Fruit fly (Drosophila melanogaster) whole organism, wandering third instar larva: ENCODE data around the gene CG13075.
A peak's percentile ranks its signal among the peaks of the same experiment; 100 is the strongest.

Experiments
- Abd-B ChIP-seq: fragments of >200 bp; optimal IDR thresholded peaks from 2 replicates; lab custom pipeline; 2017; ENCODE audit warnings: missing biosample characterization, missing genetic modification characterization
- CG32264 ChIP-seq: fragments of 200-800 bp; sonication (Bioruptor generic); optimal IDR thresholded peaks from 2 replicates; lab custom pipeline; 2016; ENCODE audit warnings: missing biosample characterization, missing genetic modification characterization
- CG9705 ChIP-seq: fragments of 200-800 bp; sonication (Bioruptor generic); optimal IDR thresholded peaks from 2 replicates; lab custom pipeline; 2018; ENCODE audit warnings: missing biosample characterization, mild to moderate bottlenecking, missing genetic modification characterization
- CrebA ChIP-seq: fragments of 200-800 bp; sonication (Bioruptor generic); optimal IDR thresholded peaks from 2 replicates; lab custom pipeline; 2016; ENCODE audit warnings: missing biosample characterization, mild to moderate bottlenecking, missing genetic modification characterization, borderline replicate concordance
- Dfd ChIP-seq: fragments of >200 bp; optimal IDR thresholded peaks from 2 replicates; lab custom pipeline; 2017; ENCODE audit warnings: missing biosample characterization, missing genetic modification characterization
- Dif ChIP-seq: fragments of 200-275, 200-300 bp; sonication (Bioruptor generic); optimal IDR thresholded peaks from 2 replicates; lab custom pipeline; 2018; ENCODE audit warnings: missing biosample characterization, missing genetic modification characterization; ENCODE audit not compliant: partially characterized antibody
- GATAd ChIP-seq: sonication (Bioruptor generic); optimal IDR thresholded peaks from 2 replicates; lab custom pipeline; 2016; ENCODE audit warnings: missing biosample characterization, missing genetic modification characterization
- HLH106 ChIP-seq: fragments of 200-800 bp; optimal IDR thresholded peaks from 3 replicates; lab custom pipeline; 2019; ENCODE audit warnings: missing biosample characterization, mild to moderate bottlenecking, missing genetic modification characterization, moderate library complexity
- Hnf4 ChIP-seq: fragments of 200-800 bp; sonication (Bioruptor generic); optimal IDR thresholded peaks from 2 replicates; lab custom pipeline; 2016; ENCODE audit warnings: missing biosample characterization, mild to moderate bottlenecking, missing genetic modification characterization
- Hr78 ChIP-seq: fragments of >200 bp; optimal IDR thresholded peaks from 2 replicates; lab custom pipeline; 2017; ENCODE audit warnings: missing biosample characterization, missing genetic modification characterization
- Hr83 ChIP-seq: fragments of 200-300 bp; sonication (Bioruptor generic); optimal IDR thresholded peaks from 2 replicates; lab custom pipeline; 2016; ENCODE audit warnings: missing biosample characterization, mild to moderate bottlenecking, missing genetic modification characterization, moderate library complexity; ENCODE audit not compliant: poor library complexity, severe bottlenecking
- Jra ChIP-seq: sonication (Bioruptor generic); optimal IDR thresholded peaks from 2 replicates; lab custom pipeline; 2016; ENCODE audit warnings: missing biosample characterization, missing genetic modification characterization
- Mio ChIP-seq: sonication (Bioruptor generic); optimal IDR thresholded peaks from 2 replicates; lab custom pipeline; 2016; ENCODE audit warnings: missing biosample characterization, missing genetic modification characterization
- Myc ChIP-seq: fragments of >200 bp; optimal IDR thresholded peaks from 2 replicates; lab custom pipeline; 2017
- N ChIP-seq: fragments of >200 bp; optimal IDR thresholded peaks from 2 replicates; lab custom pipeline; 2018; ENCODE audit warnings: missing biosample characterization, missing external identifiers, missing genetic modification characterization
- OdsH ChIP-seq: fragments of 200-800 bp; sonication (Bioruptor generic); optimal IDR thresholded peaks from 2 replicates; lab custom pipeline; 2016; ENCODE audit warnings: missing biosample characterization, mild to moderate bottlenecking, missing genetic modification characterization
- Rel ChIP-seq, 2 experiments: fragments of 200-800 bp; sonication (Bioruptor generic) in 1 of 2; optimal IDR thresholded peaks; 2 replicates in 1 of 2; 3 replicates in 1 of 2; lab custom pipeline; 2016 to 2019; ENCODE audit warnings: mild to moderate bottlenecking in 2 of 2, missing biosample characterization in 2 of 2, missing genetic modification characterization in 2 of 2, moderate library complexity in 1 of 2
- Sp1 ChIP-seq: fragments of 200-800 bp; sonication (Bioruptor generic); optimal IDR thresholded peaks from 3 replicates; lab custom pipeline; 2019; ENCODE audit warnings: missing biosample characterization, mild to moderate bottlenecking, missing genetic modification characterization, moderate library complexity
- Vsx2 ChIP-seq: fragments of 200-300, 225-300 bp; sonication (Bioruptor generic); optimal IDR thresholded peaks from 2 replicates; lab custom pipeline; 2018; ENCODE audit warnings: missing biosample characterization, missing genetic modification characterization; ENCODE audit not compliant: partially characterized antibody
- br ChIP-seq: fragments of 200-800 bp; sonication (Bioruptor generic); optimal IDR thresholded peaks from 2 replicates; lab custom pipeline; 2016; ENCODE audit warnings: missing biosample characterization, missing genetic modification characterization
- brk ChIP-seq: fragments of 200-800 bp; sonication (Bioruptor generic); optimal IDR thresholded peaks from 2 replicates; lab custom pipeline; 2016; ENCODE audit warnings: missing biosample characterization, mild to moderate bottlenecking, missing genetic modification characterization
- dl ChIP-seq, 2 experiments: fragments of 175-275, 200-275 bp in 1 of 2; fragments of 200-275 bp in 1 of 2; sonication (Bioruptor generic); optimal IDR thresholded peaks; lab custom pipeline; 2018; ENCODE audit warnings: mild to moderate bottlenecking in 2 of 2, missing biosample characterization in 2 of 2, missing genetic modification characterization in 2 of 2, moderate library complexity in 2 of 2; ENCODE audit not compliant: partially characterized antibody in 2 of 2, insufficient read depth in 1 of 2
- dmrt93B ChIP-seq: fragments of 200-800 bp; sonication (Bioruptor generic); optimal IDR thresholded peaks from 2 replicates; lab custom pipeline; 2018; ENCODE audit warnings: missing biosample characterization, mild to moderate bottlenecking, missing genetic modification characterization
- dsf ChIP-seq: sonication (Bioruptor generic); optimal IDR thresholded peaks from 2 replicates; lab custom pipeline; 2016; ENCODE audit warnings: missing biosample characterization, missing genetic modification characterization, borderline replicate concordance
- ey ChIP-seq: fragments of 200-800 bp; sonication (Bioruptor generic); optimal IDR thresholded peaks from 2 replicates; lab custom pipeline; 2016; ENCODE audit warnings: missing biosample characterization, missing genetic modification characterization
- foxo ChIP-seq, 2 experiments: fragments of 200-800 bp; sonication (Bioruptor generic); optimal IDR thresholded peaks; 2 replicates in 1 of 2; 3 replicates in 1 of 2; lab custom pipeline; 2016 to 2017; ENCODE audit warnings: missing biosample characterization in 2 of 2, missing genetic modification characterization in 2 of 2
- fru ChIP-seq: fragments of 200-800 bp; sonication (Bioruptor generic); optimal IDR thresholded peaks from 3 replicates; lab custom pipeline; 2016; ENCODE audit warnings: missing biosample characterization, mild to moderate bottlenecking, missing genetic modification characterization
- h ChIP-seq: fragments of 200-800 bp; sonication (Bioruptor generic); optimal IDR thresholded peaks from 3 replicates; lab custom pipeline; 2016; ENCODE audit warnings: missing biosample characterization, mild to moderate bottlenecking, missing genetic modification characterization
- jim ChIP-seq: fragments of 175-275, 200-325 bp; sonication (Bioruptor generic); optimal IDR thresholded peaks from 2 replicates; lab custom pipeline; 2016; ENCODE audit warnings: missing biosample characterization, mild to moderate bottlenecking, missing genetic modification characterization
- lola ChIP-seq: fragments of >200 bp; optimal IDR thresholded peaks from 2 replicates; lab custom pipeline; 2017; ENCODE audit warnings: missing biosample characterization, missing genetic modification characterization
- pan ChIP-seq: fragments of >200 bp; optimal IDR thresholded peaks from 2 replicates; lab custom pipeline; 2017
- psq ChIP-seq: fragments of 200-800 bp; sonication (Bioruptor generic); optimal IDR thresholded peaks from 3 replicates; lab custom pipeline; 2017; ENCODE audit warnings: missing biosample characterization, mild to moderate bottlenecking, missing genetic modification characterization, moderate library complexity
- rgr ChIP-seq: fragments of 200-800 bp; sonication (Bioruptor generic); optimal IDR thresholded peaks from 3 replicates; lab custom pipeline; 2016; ENCODE audit warnings: missing biosample characterization, mild to moderate bottlenecking, missing genetic modification characterization
- sage ChIP-seq: fragments of 200-800 bp; sonication (Bioruptor generic); optimal IDR thresholded peaks from 2 replicates; lab custom pipeline; 2016; ENCODE audit warnings: missing biosample characterization, mild to moderate bottlenecking, missing genetic modification characterization
- sv ChIP-seq: fragments of 200-800 bp; sonication (Bioruptor generic); optimal IDR thresholded peaks from 3 replicates; lab custom pipeline; 2016; ENCODE audit warnings: missing biosample characterization, missing genetic modification characterization
- tai ChIP-seq: sonication (Bioruptor generic); optimal IDR thresholded peaks from 2 replicates; lab custom pipeline; 2016; ENCODE audit warnings: missing biosample characterization, missing genetic modification characterization
- usp ChIP-seq: fragments of >200 bp; optimal IDR thresholded peaks from 2 replicates; lab custom pipeline; 2017; ENCODE audit warnings: missing biosample characterization, missing genetic modification characterization
- woc ChIP-seq: sonication (Bioruptor generic); optimal IDR thresholded peaks from 2 replicates; lab custom pipeline; 2016; ENCODE audit warnings: missing biosample characterization, mild to moderate bottlenecking, missing genetic modification characterization

The CG13075 gene

dm6 chr3L:16131264-16132066 is 47.7 kb downstream of the CG13075 start, which contains the start of the genes Trs20 and elg1:
Trs20 (minus strand) TSS chr3L:16131632.
elg1 (plus strand) TSS chr3L:16132028.
- TF ChIP-seq rgr (GFP tag; lab: Kevin White, UChicago) (peak; percentile 54), Mio (GFP tag; lab: Kevin White, UChicago) (no peak), dmrt93B (peak; percentile 22), OdsH (GFP tag; lab: Kevin White, UChicago) (peak; percentile 22), Dfd (no peak), Rel (GFP tag; optimal IDR thresholded peaks at IDR 0.05; lab: Kevin White, UChicago) (no peak), Rel (tag; optimal IDR thresholded peaks at IDR 0.05; lab: Kevin White, UChicago) (peak; percentile 42), Vsx2 (GFP tag; lab: Kevin White, UChicago) (no peak), tai (GFP tag; lab: Kevin White, UChicago) (no peak), dsf (no peak), Dif (GFP tag; lab: Kevin White, UChicago) (no peak), woc (GFP tag; lab: Kevin White, UChicago) (peak; percentile 58), N (GFP tag; lab: Kevin White, UChicago) (no peak), usp (GFP tag; lab: Kevin White, UChicago) (no peak), foxo (GFP tag; optimal IDR thresholded peaks at IDR 0.05; lab: Kevin White, UChicago) (peak in 1 of 2 experiments; percentile 76), sage (GFP tag; lab: Kevin White, UChicago) (no peak), Abd-B (GFP tag; lab: Kevin White, UChicago) (no peak), HLH106 (tag; lab: Kevin White, UChicago) (peak; percentile 70), Hr83 (no peak), dl (GFP tag; optimal IDR thresholded peaks at IDR 0.05; lab: Kevin White, UChicago; ENCODE audit: insufficient read depth in 1 of 2, partially characterized antibody in 2 of 2) (no peak), br (GFP tag; lab: Kevin White, UChicago) (peak; percentile 54), Sp1 (GFP tag; lab: Kevin White, UChicago) (peak; percentile 70), lola (GFP tag; lab: Kevin White, UChicago) (no peak), pan (lab: Kevin White, UChicago) (no peak), fru (peak; percentile 24), CG9705 (GFP tag; lab: Kevin White, UChicago) (no peak), CG32264 (GFP tag; lab: Kevin White, UChicago) (no peak), CrebA (GFP tag; lab: Kevin White, UChicago) (no peak), GATAd (GFP tag; lab: Kevin White, UChicago) (no peak), brk (GFP tag; lab: Kevin White, UChicago) (no peak), psq (GFP tag; lab: Kevin White, UChicago) (peak; percentile 53), Hnf4 (GFP tag; lab: Kevin White, UChicago) (peak; percentile 48), ey (GFP tag; lab: Kevin White, UChicago) (no peak), jim (GFP tag; lab: Kevin White, UChicago) (no peak), Myc (lab: Kevin White, UChicago) (no peak), Jra (GFP tag; lab: Kevin White, UChicago) (no peak), Hr78 (GFP tag; lab: Kevin White, UChicago) (no peak), sv (GFP tag; lab: Kevin White, UChicago) (peak; percentile 46), h (peak; percentile 50)

dm6 chr3L:16132067-16132418 is 48.2 kb downstream of the CG13075 start:
- no peak for TF ChIP-seq dsf
- TF ChIP-seq h, result no peak
